Fruit fly (Drosophila melanogaster): ENCODE measurements around the gene Elo68beta.

The Elo68beta gene

DNA sequence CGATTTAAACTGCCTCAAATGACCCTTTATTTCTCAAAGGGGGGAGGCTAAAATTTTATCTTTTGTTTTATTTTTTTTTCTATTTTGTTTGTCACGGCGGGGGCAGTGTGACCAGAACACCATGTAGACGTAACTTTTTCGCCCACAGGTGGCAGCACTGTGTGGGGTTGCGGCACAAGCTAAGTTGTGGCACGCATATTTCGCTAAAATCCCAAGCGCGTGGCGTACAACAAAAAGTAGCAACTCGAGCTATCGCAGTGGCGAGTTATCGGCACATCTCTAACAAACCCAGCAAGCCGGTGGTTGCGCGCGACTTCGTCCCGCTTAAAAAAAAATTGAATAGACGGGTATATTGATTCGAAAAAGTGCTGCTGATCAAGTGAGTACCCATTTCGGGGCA lies 21.6 kb upstream of the Elo68beta start, which contains the start of the genes Ufd1 and NaPi-III (continued):
- peak; percentile 43 for TF ChIP-seq HLH54F (GFP tag; optimal IDR thresholded peaks at IDR 0.05)
- no peak for TF ChIP-seq abd-A (tag; optimal IDR thresholded peaks at IDR 0.05)
- TF ChIP-seq mam (GFP tag; optimal IDR thresholded peaks at IDR 0.05), result peak; percentile 56
- peak; percentile 4 for TF ChIP-seq CG2202 (tag; optimal IDR thresholded peaks at IDR 0.05)
- no peak for TF ChIP-seq CG8388 (GFP tag; optimal IDR thresholded peaks at IDR 0.05)
- TF ChIP-seq Doc2 (GFP tag; IDR thresholded peaks at IDR 0.05), result no peak
- peak in 1 of 2 experiments; percentile 12 for TF ChIP-seq Hr51 (GFP tag; optimal IDR thresholded peaks at IDR 0.05)
- TF ChIP-seq gcm2 (GFP tag; optimal IDR thresholded peaks at IDR 0.05), result no peak
- peak; percentile 87 for TF ChIP-seq CHES-1-like (GFP tag; optimal IDR thresholded peaks at IDR 0.05)
- TF ChIP-seq Tbp (GFP tag; optimal IDR thresholded peaks at IDR 0.05), result no peak
- peak; percentile 78 for TF ChIP-seq Dref (GFP tag; IDR thresholded peaks at IDR 0.05)
- no peak for TF ChIP-seq CG11247 (GFP tag; IDR thresholded peaks at IDR 0.05)
- TF ChIP-seq CG10565 (GFP tag; optimal IDR thresholded peaks at IDR 0.05), result no peak
- TF ChIP-seq CG6689 (GFP tag; IDR thresholded peaks at IDR 0.05), result no peak
- TF ChIP-seq pan (optimal IDR thresholded peaks at IDR 0.05), result no peak
- TF ChIP-seq pan (GFP tag; optimal IDR thresholded peaks at IDR 0.05 in 1 of 2, IDR thresholded peaks at IDR 0.05 in 1 of 2), result no peak
- peak; percentile 94 for TF ChIP-seq CG13287 (GFP tag; IDR thresholded peaks at IDR 0.05; ENCODE audit: partially characterized antibody)
- no peak for TF ChIP-seq CG1832 (GFP tag; optimal IDR thresholded peaks at IDR 0.05)
- no peak for TF ChIP-seq D19B (GFP tag; optimal IDR thresholded peaks at IDR 0.05)
- no peak for TF ChIP-seq yki (optimal IDR thresholded peaks at IDR 0.05)
- no peak for TF ChIP-seq HHEX (GFP tag; optimal IDR thresholded peaks at IDR 0.05)
- peak; percentile 77 for TF ChIP-seq Rfx (GFP tag; IDR thresholded peaks at IDR 0.05)
- TF ChIP-seq CG9727 (GFP tag; optimal IDR thresholded peaks at IDR 0.05), result no peak
- TF ChIP-seq Spps (tag; optimal IDR thresholded peaks at IDR 0.05), result no peak
- TF ChIP-seq CG6854 (GFP tag; optimal IDR thresholded peaks at IDR 0.05), result no peak
- no peak for TF ChIP-seq psq (GFP tag; optimal IDR thresholded peaks at IDR 0.05)
- peak; percentile 45; the same call in 1 of the 2 replicates for TF ChIP-seq ranshi (GFP tag; IDR thresholded peaks at IDR 0.05)
- peak; percentile 53 for TF ChIP-seq CG2129 (GFP tag; IDR thresholded peaks at IDR 0.05; ENCODE audit: partially characterized antibody)
- peak; percentile 83 for TF ChIP-seq knrl (GFP tag; IDR thresholded peaks at IDR 0.05; ENCODE audit: partially characterized antibody)
- TF ChIP-seq CG4854 (GFP tag; optimal IDR thresholded peaks at IDR 0.05), result no peak
- no peak for TF ChIP-seq kni (GFP tag; optimal IDR thresholded peaks at IDR 0.05)
- peak; percentile 81 for TF ChIP-seq Scr (GFP tag; IDR thresholded peaks at IDR 0.05; ENCODE audit: partially characterized antibody)
- no peak for TF ChIP-seq H15 (GFP tag; IDR thresholded peaks at IDR 0.05)
- peak; percentile 51 for TF ChIP-seq ERR (GFP tag; optimal IDR thresholded peaks at IDR 0.05)
- no peak for TF ChIP-seq Kr (GFP tag; optimal IDR thresholded peaks at IDR 0.05)
- peak; percentile 57; the same call in 1 of the 2 replicates for TF ChIP-seq CG32767 (GFP tag; IDR thresholded peaks at IDR 0.05)
- peak; percentile 79 for TF ChIP-seq jumu (GFP tag; optimal IDR thresholded peaks at IDR 0.05)
- TF ChIP-seq D19A (tag; optimal IDR thresholded peaks at IDR 0.05), result no peak
- TF ChIP-seq pfk (GFP tag; optimal IDR thresholded peaks at IDR 0.05), result no peak
- TF ChIP-seq danr (GFP tag; IDR thresholded peaks at IDR 0.05), result no peak
- peak; percentile 20 for TF ChIP-seq Side (GFP tag; optimal IDR thresholded peaks at IDR 0.05)
- TF ChIP-seq CG1233 (GFP tag; optimal IDR thresholded peaks at IDR 0.05), result no peak
- TF ChIP-seq Hr39 (optimal IDR thresholded peaks at IDR 0.05), result no peak
- TF ChIP-seq Neu2 (GFP tag; optimal IDR thresholded peaks at IDR 0.05; ENCODE audit: borderline replicate concordance), result no peak
- TF ChIP-seq CG12769 (tag; optimal IDR thresholded peaks at IDR 0.05), result peak; percentile 67
- TF ChIP-seq phol (tag; optimal IDR thresholded peaks at IDR 0.05), result peak; percentile 59
- TF ChIP-seq cg (GFP tag; optimal IDR thresholded peaks at IDR 0.05), result no peak
- no peak for TF ChIP-seq CG3065 (GFP tag; optimal IDR thresholded peaks at IDR 0.05)
- peak; percentile 71 for TF ChIP-seq eyg (GFP tag; optimal IDR thresholded peaks at IDR 0.05)
- TF ChIP-seq oc (tag; optimal IDR thresholded peaks at IDR 0.05), result no peak
- TF ChIP-seq CG42726 (GFP tag; IDR thresholded peaks at IDR 0.05; ENCODE audit: partially characterized antibody), result peak; percentile 90
- no peak for TF ChIP-seq br (optimal IDR thresholded peaks at IDR 0.05)
